Fruit fly (Drosophila melanogaster): Measurements from ENCODE around the gene Glut4EF.
A peak's percentile ranks its signal among the peaks of the same experiment; 100 is the strongest.

The Glut4EF gene

DNA sequence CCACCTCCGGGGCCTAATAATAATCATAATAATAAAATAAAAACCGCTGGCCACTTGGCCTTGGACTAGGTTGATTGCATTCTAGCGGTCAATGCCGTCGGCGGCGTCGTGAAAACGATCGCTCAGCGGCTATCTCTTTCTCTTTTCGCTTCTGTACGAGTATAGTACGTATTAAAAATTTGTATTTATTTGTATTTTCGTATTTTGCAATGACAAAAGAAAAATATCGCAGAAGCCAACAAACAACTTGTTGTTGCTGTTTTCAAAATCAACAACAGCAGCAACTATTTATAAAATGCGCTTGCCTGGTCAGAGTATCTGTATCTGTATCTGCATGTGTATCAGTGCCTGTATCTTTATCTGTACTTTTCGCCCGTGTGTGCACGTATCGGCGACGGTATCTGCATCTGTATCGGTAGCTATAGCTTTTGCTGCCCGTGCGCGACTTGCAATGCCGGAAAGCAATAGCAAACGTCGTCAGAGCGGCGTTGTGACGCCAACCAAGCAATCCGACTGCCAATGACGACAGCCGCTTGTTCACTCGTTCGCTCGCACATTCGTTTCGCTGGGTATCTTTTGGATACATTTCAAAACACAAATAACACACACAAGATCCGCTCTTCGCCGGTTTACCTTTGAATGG, 80.3 kb downstream of the Glut4EF start:
- TF ChIP-seq psq (optimal IDR thresholded peaks at IDR 0.05) (no peak), EcR (GFP tag; optimal IDR thresholded peaks at IDR 0.05) (peak; percentile 33 to 54)

- no peak for TF ChIP-seq EcR (GFP tag; optimal IDR thresholded peaks at IDR 0.05)
- no peak for TF ChIP-seq Dll (optimal IDR thresholded peaks at IDR 0.05)
- TF ChIP-seq usp (GFP tag; optimal IDR thresholded peaks at IDR 0.05): no peak
- TF ChIP-seq CG8478 (optimal IDR thresholded peaks at IDR 0.05): no peak
- TF ChIP-seq pan (optimal IDR thresholded peaks at IDR 0.05): no peak
- no peak for TF ChIP-seq psq (optimal IDR thresholded peaks at IDR 0.05)
Measured at dm6 chr3R:9956725-9957124, 82.2 kb downstream of the Glut4EF start.

dm6 chr3R:9957202-9957601, 82.7 kb downstream of the Glut4EF start:
- no peak for TF ChIP-seq CG8478 (optimal IDR thresholded peaks at IDR 0.05)
- no peak for TF ChIP-seq Dll (optimal IDR thresholded peaks at IDR 0.05)
- TF ChIP-seq pan (optimal IDR thresholded peaks at IDR 0.05): no peak
- no peak for TF ChIP-seq EcR (GFP tag; optimal IDR thresholded peaks at IDR 0.05)
- no peak for TF ChIP-seq psq (optimal IDR thresholded peaks at IDR 0.05)
- no peak for TF ChIP-seq usp (GFP tag; optimal IDR thresholded peaks at IDR 0.05)

DNA sequence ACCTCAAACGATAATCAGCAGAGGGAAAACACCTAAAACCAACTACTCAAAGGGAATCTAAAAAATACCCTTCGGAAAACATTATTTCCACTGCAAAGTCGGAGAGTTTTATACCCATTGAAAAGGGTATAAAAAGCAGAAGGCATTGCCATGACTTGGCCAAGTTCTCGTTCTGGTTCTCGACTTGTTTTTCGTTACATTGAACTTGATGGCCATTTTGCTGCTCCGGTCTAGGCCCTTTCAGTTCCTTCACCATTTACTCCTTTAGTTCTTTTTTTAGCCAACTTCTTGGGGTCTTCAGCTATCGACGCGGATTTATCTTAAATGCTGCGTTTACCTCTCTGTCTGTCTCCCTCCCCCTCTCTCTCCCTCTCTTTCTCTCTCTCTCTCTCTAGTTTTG, 85.4 kb downstream of the Glut4EF start:
- TF ChIP-seq usp (GFP tag; optimal IDR thresholded peaks at IDR 0.05) (no peak), EcR (GFP tag; optimal IDR thresholded peaks at IDR 0.05) (peak in 1 of 2 experiments; percentile 63), psq (optimal IDR thresholded peaks at IDR 0.05) (no peak)

- no peak for TF ChIP-seq psq (optimal IDR thresholded peaks at IDR 0.05)
- TF ChIP-seq Dll (optimal IDR thresholded peaks at IDR 0.05): no peak
- TF ChIP-seq pan (optimal IDR thresholded peaks at IDR 0.05): no peak
- TF ChIP-seq CG8478 (optimal IDR thresholded peaks at IDR 0.05): no peak
- no peak for TF ChIP-seq usp (GFP tag; optimal IDR thresholded peaks at IDR 0.05)
- peak; percentile 53 to 98 for TF ChIP-seq EcR (GFP tag; optimal IDR thresholded peaks at IDR 0.05)
Measured at dm6 chr3R:9961163-9962072, 86.9 kb downstream of the Glut4EF start.

DNA sequence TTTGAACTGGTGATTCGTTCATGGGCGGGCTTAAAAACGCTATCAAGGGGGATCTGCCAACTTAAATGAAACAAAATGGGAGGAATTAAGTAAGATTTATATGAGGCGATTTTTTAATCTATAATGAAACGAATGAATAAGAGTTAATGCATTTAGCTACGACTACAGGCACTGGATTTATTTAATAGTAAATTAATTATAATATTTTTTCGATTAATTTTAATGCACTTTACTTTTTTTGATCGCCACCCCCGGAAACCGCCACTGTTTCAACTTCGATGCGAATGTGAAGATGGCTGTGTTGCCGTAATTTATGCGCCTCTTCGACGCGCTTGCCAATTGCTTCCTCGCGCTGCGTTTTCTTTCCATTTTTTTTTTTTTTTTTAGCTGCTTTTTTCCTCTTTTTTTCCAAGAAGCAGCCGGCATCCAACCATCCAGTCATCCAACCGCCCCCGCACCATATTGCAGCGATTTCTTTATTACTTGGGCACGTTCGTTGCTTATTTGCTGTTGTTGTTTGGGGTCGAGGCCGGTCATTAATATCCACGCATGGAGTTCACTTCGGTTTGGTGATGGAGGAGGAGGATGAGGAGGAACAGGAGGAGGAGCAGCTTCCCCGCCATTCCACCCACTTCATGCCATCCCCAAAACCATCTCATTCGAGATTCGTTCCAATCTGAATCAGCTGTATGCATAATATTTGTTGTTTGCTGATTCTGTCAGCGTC, 88.9 kb downstream of the Glut4EF start:
- TF ChIP-seq CG8478 (optimal IDR thresholded peaks at IDR 0.05) (no peak), EcR (GFP tag; optimal IDR thresholded peaks at IDR 0.05) (peak; percentile 66 to 88)

DNA sequence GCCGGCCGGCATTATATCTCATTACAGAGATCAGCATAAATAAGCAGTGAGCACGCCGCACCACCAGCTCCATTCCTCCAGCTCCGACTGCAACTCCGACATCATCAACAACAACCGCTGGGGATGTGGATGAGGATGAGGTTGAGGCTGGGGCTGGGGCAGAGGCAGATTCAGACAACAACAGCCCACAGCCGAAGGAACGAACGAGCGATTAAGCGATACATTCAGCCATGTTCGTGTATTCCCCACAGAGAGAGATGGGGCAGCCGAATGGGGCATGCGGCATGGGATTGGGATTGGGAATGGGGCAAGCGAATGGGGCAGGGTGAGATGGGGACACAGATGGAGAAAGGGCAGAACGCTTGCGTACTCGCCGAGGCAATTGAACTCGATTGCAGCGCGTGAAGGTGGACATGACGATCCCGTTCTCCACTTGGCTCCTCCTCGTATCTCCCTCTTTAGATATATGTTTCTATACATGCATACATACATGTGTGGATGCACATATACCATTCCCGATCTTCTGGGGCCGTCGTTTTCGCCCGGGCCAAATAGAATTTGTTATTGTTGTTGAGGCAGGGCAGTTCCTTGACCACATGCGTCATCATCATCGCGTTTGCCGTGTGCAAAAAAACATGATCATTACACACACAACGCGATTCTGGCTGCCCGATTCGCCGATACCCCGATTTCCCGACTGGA, 90.3 kb downstream of the Glut4EF start:
- TF ChIP-seq CG8478 (optimal IDR thresholded peaks at IDR 0.05) (no peak), psq (optimal IDR thresholded peaks at IDR 0.05) (no peak), usp (GFP tag; optimal IDR thresholded peaks at IDR 0.05) (no peak), pan (optimal IDR thresholded peaks at IDR 0.05) (no peak), Dll (optimal IDR thresholded peaks at IDR 0.05) (no peak), EcR (GFP tag; optimal IDR thresholded peaks at IDR 0.05) (peak in 1 of 2 experiments; percentile 82)

DNA sequence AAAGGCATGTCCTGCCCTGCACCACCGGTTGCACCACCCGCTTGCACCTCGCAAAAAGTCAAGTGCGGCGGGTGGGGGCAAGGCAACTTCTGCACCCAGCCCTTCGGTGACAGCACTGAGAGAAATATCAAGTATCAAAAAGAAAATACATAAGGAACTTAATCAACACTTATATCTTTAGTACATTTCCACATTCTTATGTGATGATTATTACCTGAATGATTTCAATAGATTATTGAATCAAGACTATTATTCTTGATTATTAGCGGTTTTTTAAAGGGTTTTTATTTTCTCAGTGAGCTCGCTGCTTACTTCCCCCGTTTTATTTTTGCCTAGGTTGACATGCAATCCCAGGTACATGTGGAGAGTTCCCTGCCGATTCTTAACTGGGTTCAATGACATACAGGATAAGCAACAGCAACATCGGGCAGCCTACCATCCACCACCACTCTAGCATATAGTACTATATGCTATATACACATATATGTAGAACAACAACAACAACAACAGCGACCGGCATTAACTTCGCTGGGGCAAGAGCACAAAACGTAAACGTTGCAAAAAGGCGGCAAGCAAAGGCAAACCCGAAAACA, 91.7 kb downstream of the Glut4EF start:
- TF ChIP-seq Dll (optimal IDR thresholded peaks at IDR 0.05) (no peak), EcR (GFP tag; optimal IDR thresholded peaks at IDR 0.05) (peak in 1 of 2 experiments; percentile 62)

- no peak for TF ChIP-seq pan (optimal IDR thresholded peaks at IDR 0.05)
- TF ChIP-seq CG8478 (optimal IDR thresholded peaks at IDR 0.05): no peak
- TF ChIP-seq Dll (optimal IDR thresholded peaks at IDR 0.05): no peak
- no peak for TF ChIP-seq usp (GFP tag; optimal IDR thresholded peaks at IDR 0.05)
- no peak for TF ChIP-seq EcR (GFP tag; optimal IDR thresholded peaks at IDR 0.05)
- TF ChIP-seq psq (optimal IDR thresholded peaks at IDR 0.05): no peak
Measured at dm6 chr3R:9968239-9968638, 93.8 kb downstream of the Glut4EF start.

dm6 chr3R:9968827-9969675, 94.6 kb downstream of the Glut4EF start:
- no peak for TF ChIP-seq pan (optimal IDR thresholded peaks at IDR 0.05)
- TF ChIP-seq usp (GFP tag; optimal IDR thresholded peaks at IDR 0.05): no peak
- TF ChIP-seq Dll (optimal IDR thresholded peaks at IDR 0.05): no peak
- TF ChIP-seq psq (optimal IDR thresholded peaks at IDR 0.05): no peak
- TF ChIP-seq EcR (GFP tag; optimal IDR thresholded peaks at IDR 0.05): peak; percentile 16 to 58
- peak; percentile 40 for TF ChIP-seq CG8478 (optimal IDR thresholded peaks at IDR 0.05)

DNA sequence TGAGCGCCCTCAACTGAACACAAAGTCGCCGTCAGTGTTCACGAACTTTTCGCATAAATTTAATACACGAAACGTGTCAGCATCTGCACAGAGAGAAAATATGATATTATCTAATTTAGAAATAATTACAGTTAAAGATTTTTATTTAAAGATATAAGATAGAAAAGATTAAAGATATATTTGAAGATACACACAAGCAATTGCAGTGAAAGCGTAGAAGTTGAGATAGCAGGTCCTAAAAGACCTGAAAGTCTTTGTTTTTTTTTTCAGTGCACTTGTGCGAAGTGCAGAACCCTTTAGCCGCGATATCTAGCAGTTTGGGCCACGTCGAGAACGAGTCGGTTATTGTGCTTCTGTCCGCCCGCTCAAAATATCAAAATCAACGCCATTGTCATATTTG, 103.0 kb downstream of the Glut4EF start:
- no peak for TF ChIP-seq CG8478 (optimal IDR thresholded peaks at IDR 0.05)
- TF ChIP-seq EcR (GFP tag; optimal IDR thresholded peaks at IDR 0.05): no peak

Data from whole organism.